Fruit fly (Drosophila melanogaster): ENCODE data around the gene E2f1.

DNA sequence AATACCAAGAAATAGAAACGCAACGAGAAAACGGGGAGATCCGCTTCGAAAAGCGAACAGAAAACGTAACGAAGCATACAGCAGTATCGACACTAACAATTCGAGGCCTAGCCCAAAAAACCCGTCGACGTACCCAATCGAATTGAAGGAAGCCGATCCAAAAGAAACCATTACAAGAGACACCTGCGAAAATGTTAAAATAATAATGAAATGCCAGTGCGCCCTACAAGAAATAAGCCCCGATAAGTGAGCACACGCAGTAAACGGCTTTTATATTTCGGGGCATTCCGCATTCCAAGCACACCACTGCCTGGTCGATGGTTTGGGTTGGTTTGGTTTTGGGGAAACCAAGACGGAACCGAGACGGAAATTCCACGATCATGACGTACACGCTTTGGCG is 74.3 kb downstream of the E2f1 start:
- TF ChIP-seq Hr39 (GFP tag; optimal IDR thresholded peaks at IDR 0.05) (no peak), Smox (GFP tag; optimal IDR thresholded peaks at IDR 0.05) (no peak), OdsH (GFP tag; optimal IDR thresholded peaks at IDR 0.05) (no peak), ss (GFP tag; optimal IDR thresholded peaks at IDR 0.05) (no peak), CG8119 (GFP tag; IDR thresholded peaks at IDR 0.05) (no peak), CG10631 (GFP tag; optimal IDR thresholded peaks at IDR 0.05) (no peak), CG1621 (tag; optimal IDR thresholded peaks at IDR 0.05) (no peak)

Measured in whole organism, prepupa.